Worm (Caenorhabditis elegans): Measurements from ENCODE around the gene cpr-5.
A peak's percentile ranks its signal among the peaks of the same experiment; 100 is the strongest.

cpr-5 gene

DNA sequence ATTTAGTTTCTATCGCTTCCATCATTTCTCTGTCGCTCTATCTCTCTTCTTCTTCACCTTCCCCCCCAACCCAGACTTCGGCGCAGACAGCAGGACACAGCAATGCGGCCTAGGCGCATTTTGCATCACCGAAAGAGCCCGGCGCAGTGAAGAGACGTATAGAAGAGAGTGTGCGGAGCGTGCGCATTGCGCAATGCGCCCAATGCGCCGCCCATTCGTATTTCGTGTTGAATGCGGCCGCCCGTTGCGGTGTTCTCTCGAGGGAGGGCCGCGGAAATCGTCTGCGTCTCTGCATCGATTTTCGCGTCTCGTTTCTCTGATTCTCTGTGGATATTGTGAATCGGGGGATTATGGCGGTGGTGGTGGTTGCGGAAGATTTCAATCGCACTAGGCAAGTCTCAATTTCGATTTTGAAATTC lies 17.5 kb upstream of the cpr-5 start:
- TF ChIP-seq elt-2 (tag; optimal IDR thresholded peaks at IDR 0.05) (peak; percentile 77), eyg-1 (tag; optimal IDR thresholded peaks at IDR 0.05) (peak; percentile 86), unc-55 (GFP tag; optimal IDR thresholded peaks at IDR 0.05) (peak; percentile 92), dmd-4 (tag; optimal IDR thresholded peaks at IDR 0.05; ENCODE audit: borderline replicate concordance) (peak; percentile 61), odd-2 (tag; optimal IDR thresholded peaks at IDR 0.05) (no peak), ceh-30 (tag; optimal IDR thresholded peaks at IDR 0.05) (peak; percentile 85), Y22D7AL.16 (tag; optimal IDR thresholded peaks at IDR 0.05) (peak; percentile 12), madf-2 (tag; optimal IDR thresholded peaks at IDR 0.05) (peak; percentile 29), hlh-15 (tag; optimal IDR thresholded peaks at IDR 0.05) (no peak), tbx-7 (tag; optimal IDR thresholded peaks at IDR 0.05) (peak; percentile 40), che-1 (tag; optimal IDR thresholded peaks at IDR 0.05) (peak; percentile 63), fax-1 (tag; optimal IDR thresholded peaks at IDR 0.05) (peak; percentile 22), zip-5 (tag; optimal IDR thresholded peaks at IDR 0.05) (peak; percentile 17), ceh-24 (tag; optimal IDR thresholded peaks at IDR 0.05) (no peak), dve-1 (tag; optimal IDR thresholded peaks at IDR 0.05) (peak; percentile 92), elt-4 (tag; optimal IDR thresholded peaks at IDR 0.05) (no peak), C38D4.7 (GFP tag; optimal IDR thresholded peaks at IDR 0.05) (no peak), ets-4 (tag; optimal IDR thresholded peaks at IDR 0.05) (peak; percentile 87), pha-2 (tag; optimal IDR thresholded peaks at IDR 0.05) (peak; percentile 64), F13H6.1 (tag; optimal IDR thresholded peaks at IDR 0.05) (peak; percentile 93), ceh-31 (tag; optimal IDR thresholded peaks at IDR 0.05) (peak; percentile 98), sox-4 (tag; optimal IDR thresholded peaks at IDR 0.05) (no peak), ceh-22 (tag; optimal IDR thresholded peaks at IDR 0.05) (peak; percentile 15), T23F11.4 (GFP tag; optimal IDR thresholded peaks at IDR 0.05) (peak; percentile 88), unc-3 (GFP tag; conservative IDR thresholded peaks at IDR 0.05) (peak; percentile 75; the same call in 1 of the 2 replicates), unc-3 (tag; optimal IDR thresholded peaks at IDR 0.05) (peak; percentile 95), hlh-8 (tag; optimal IDR thresholded peaks at IDR 0.05) (peak; percentile 54), C08G9.2 (tag; optimal IDR thresholded peaks at IDR 0.05) (peak; percentile 59), sox-2 (GFP tag; IDR thresholded peaks at IDR 0.05) (peak; percentile 40), pha-4 (tag; optimal IDR thresholded peaks at IDR 0.05) (no peak), hlh-6 (tag; optimal IDR thresholded peaks at IDR 0.05) (peak; percentile 59), ceh-48 (tag; optimal IDR thresholded peaks at IDR 0.05) (peak; percentile 92), rnt-1 (tag; optimal IDR thresholded peaks at IDR 0.05) (peak; percentile 99), ref-2 (tag; optimal IDR thresholded peaks at IDR 0.05) (peak; percentile 98), nhr-11 (tag; optimal IDR thresholded peaks at IDR 0.05) (no peak), pat-9 (tag; optimal IDR thresholded peaks at IDR 0.05) (peak; percentile 57), K02D7.2 (tag; optimal IDR thresholded peaks at IDR 0.05) (no peak), pros-1 (tag; optimal IDR thresholded peaks at IDR 0.05) (peak; percentile 94), syd-9 (tag; optimal IDR thresholded peaks at IDR 0.05) (peak; percentile 96), ama-1 (optimal IDR thresholded peaks at IDR 0.05) (no peak), lim-6 (tag; optimal IDR thresholded peaks at IDR 0.05) (peak; percentile 82), ttx-3 (tag; optimal IDR thresholded peaks at IDR 0.05) (peak; percentile 50), pqm-1 (tag; optimal IDR thresholded peaks at IDR 0.05) (peak; percentile 61), nfya-1 (tag; optimal IDR thresholded peaks at IDR 0.05) (peak; percentile 97), ztf-16 (tag; optimal IDR thresholded peaks at IDR 0.05) (peak; percentile 8), hlh-30 (tag; optimal IDR thresholded peaks at IDR 0.05; ENCODE audit: insufficient read depth) (peak; percentile 85), ceh-14 (tag; optimal IDR thresholded peaks at IDR 0.05) (peak; percentile 97), pag-3 (tag; optimal IDR thresholded peaks at IDR 0.05; ENCODE audit: borderline replicate concordance) (peak; percentile 76), gmeb-2 (tag; optimal IDR thresholded peaks at IDR 0.05) (no peak), sdc-2 (tag; optimal IDR thresholded peaks at IDR 0.05) (peak; percentile 78), K09A11.1 (tag; optimal IDR thresholded peaks at IDR 0.05; ENCODE audit: insufficient read depth) (peak; percentile 87), pax-1 (tag; optimal IDR thresholded peaks at IDR 0.05) (peak; percentile 1), ceh-9 (tag; optimal IDR thresholded peaks at IDR 0.05) (no peak), npax-4 (tag; optimal IDR thresholded peaks at IDR 0.05) (no peak)

Data from whole organism, late embryonic.